Worm (Caenorhabditis elegans): ENCODE measurements around the gene gon-1.

The gon-1 gene

DNA sequence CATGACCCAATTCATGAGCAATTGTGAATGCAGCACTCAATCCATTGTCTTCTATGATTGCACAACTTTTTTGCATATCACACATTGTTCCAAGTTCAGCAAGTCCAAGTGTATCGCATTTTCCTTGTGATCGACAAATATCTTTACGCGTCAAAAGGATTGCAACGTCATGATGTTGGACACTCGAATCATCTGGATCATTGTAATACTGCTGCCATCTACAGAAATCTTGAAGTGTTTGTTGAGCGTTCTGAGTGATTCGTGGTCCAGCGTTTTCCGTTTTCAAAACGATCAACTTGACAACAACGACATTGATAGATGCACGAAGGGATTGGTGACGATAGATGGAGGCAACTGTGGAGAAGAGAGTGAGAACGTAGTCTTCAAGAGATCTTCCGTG is 10.0 kb downstream of the gon-1 start:
- 0 out of 2 replicates have a peak, but pooled peaks have one; percentile 15 for TF ChIP-seq madf-3 (GFP tag; IDR thresholded peaks at IDR 0.05)
- no peak for TF ChIP-seq ztf-25 (GFP tag; IDR thresholded peaks at IDR 0.05)

DNA sequence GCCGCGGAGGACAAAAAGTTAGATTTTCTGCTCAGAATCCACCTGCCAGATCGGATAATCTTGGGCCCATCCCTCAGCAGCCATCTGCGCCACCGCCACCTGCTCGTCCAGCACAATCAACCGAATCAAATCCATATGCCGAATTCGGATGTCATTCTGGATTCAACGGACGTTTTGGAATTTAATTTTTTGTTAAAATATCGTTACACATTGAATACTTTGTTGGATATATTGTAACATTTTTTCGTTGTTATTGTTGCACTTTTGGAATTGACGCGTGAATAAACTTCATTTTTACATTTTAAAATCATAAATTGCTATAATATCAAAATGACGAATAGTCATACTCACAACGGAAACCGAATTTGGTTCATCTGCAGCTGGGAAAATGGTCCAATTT is 19.7 kb downstream of the gon-1 start, which contains the start of gene spe-29:
Gene spe-29, plus strand, starts transcription at position 301 of the 400 bp plus-strand sequence.
- TF ChIP-seq Y95B8A.8 (GFP tag; IDR thresholded peaks at IDR 0.05) = no peak

DNA sequence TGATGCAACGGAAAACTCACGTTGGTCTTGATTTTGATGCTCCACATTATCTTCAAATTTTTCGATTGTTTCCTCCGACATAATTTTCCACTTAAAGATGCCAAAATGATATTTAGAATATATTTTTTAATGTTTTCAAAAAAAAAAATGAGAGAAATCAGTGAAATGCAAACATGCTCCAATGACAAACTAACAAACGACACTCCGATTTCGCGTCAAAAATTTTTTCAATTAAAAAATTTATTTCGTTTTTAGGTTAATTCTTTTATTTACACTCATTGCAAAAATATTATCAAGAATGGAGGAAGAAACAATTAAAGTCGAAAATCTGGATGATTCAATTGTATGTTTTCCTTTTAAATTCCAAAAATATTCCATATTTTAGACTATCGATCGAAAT is 21.2 kb downstream of the gon-1 start, which contains the start of the genes trmt-10A and F25H8.2:
Gene trmt-10A, minus strand, starts transcription at position 159 of the 400 bp plus-strand sequence.
Gene F25H8.2, plus strand, starts transcription at position 181 of the 400 bp plus-strand sequence.
- TF ChIP-seq mcd-1 (GFP tag; IDR thresholded peaks at IDR 0.05) (peak; percentile 70), lir-1 (GFP tag; conservative IDR thresholded peaks at IDR 0.05) (no peak), attf-3 (GFP tag; conservative IDR thresholded peaks at IDR 0.05) (peak; percentile 76), cebp-1 (GFP tag; IDR thresholded peaks at IDR 0.05) (no peak), cebp-1 (tag; optimal IDR thresholded peaks at IDR 0.05) (no peak), attf-5 (GFP tag; optimal IDR thresholded peaks at IDR 0.05) (peak; percentile 54)

- TF ChIP-seq mel-28 (tag; optimal IDR thresholded peaks at IDR 0.05; ENCODE audit: borderline replicate concordance) = no peak
- peak; percentile 25 for TF ChIP-seq K12H6.12 (tag; optimal IDR thresholded peaks at IDR 0.05)
Measured at ce11 chrIV:9928180-9928896, 24.9 kb downstream of the gon-1 start, which contains the start of gene dur-1. TSS of gene dur-1 (minus strand) at chrIV:9928230.

DNA sequence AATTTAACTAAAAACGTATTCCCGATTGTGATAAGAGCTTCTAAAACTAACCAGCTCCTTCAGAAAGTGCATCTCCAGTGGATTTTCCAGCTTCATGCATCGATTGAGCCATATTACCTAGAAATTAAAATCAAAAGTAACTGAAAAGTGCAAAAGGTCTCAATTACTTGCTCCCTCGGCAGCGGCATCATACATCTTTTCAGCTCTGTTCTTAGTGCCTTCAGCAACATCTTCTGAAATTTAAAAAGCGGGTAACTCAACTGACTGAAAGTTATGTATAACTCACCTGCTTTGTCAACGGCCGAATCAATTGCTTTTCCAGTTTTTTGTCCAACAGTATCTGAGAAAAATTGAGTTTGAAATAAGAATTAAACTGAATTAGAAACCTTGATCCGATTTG is 28.8 kb downstream of the gon-1 start:
- TF ChIP-seq hmg-1.2 (GFP tag; IDR thresholded peaks at IDR 0.05) (no peak), unc-130 (GFP tag; optimal IDR thresholded peaks at IDR 0.05) (no peak), F57C9.4 (tag; optimal IDR thresholded peaks at IDR 0.05) (no peak), egrh-3 (GFP tag; IDR thresholded peaks at IDR 0.05) (no peak), mcd-1 (GFP tag; IDR thresholded peaks at IDR 0.05) (no peak), C06A6.2 (GFP tag; conservative IDR thresholded peaks at IDR 0.05) (no peak), lin-26 (GFP tag; IDR thresholded peaks at IDR 0.05) (no peak), sdz-38 (tag; optimal IDR thresholded peaks at IDR 0.05) (no peak), ztf-26 (tag; optimal IDR thresholded peaks at IDR 0.05) (no peak)

- TF ChIP-seq egrh-3 (GFP tag; IDR thresholded peaks at IDR 0.05) (no peak), cebp-1 (GFP tag; IDR thresholded peaks at IDR 0.05) (no peak), cebp-1 (tag; optimal IDR thresholded peaks at IDR 0.05) (no peak), F10E7.11 (tag; optimal IDR thresholded peaks at IDR 0.05) (no peak), B0019.2 (GFP tag; conservative IDR thresholded peaks at IDR 0.05) (no peak), nhr-120 (GFP tag; IDR thresholded peaks at IDR 0.05) (no peak), ZK185.1 (tag; optimal IDR thresholded peaks at IDR 0.05; ENCODE audit: poor library complexity, severe bottlenecking) (no peak), B0261.1 (tag; optimal IDR thresholded peaks at IDR 0.05) (no peak), repo-1 (tag; optimal IDR thresholded peaks at IDR 0.05) (no peak), ztf-26 (tag; optimal IDR thresholded peaks at IDR 0.05) (no peak), hlh-26 (GFP tag; conservative IDR thresholded peaks at IDR 0.05) (no peak)
Measured at ce11 chrIV:9920426-9920825, 32.8 kb downstream of the gon-1 start.

- TF ChIP-seq fkh-3 (tag; optimal IDR thresholded peaks at IDR 0.05) = no peak
- no peak for TF ChIP-seq mxl-1 (tag; optimal IDR thresholded peaks at IDR 0.05)
- TF ChIP-seq ZK185.1 (tag; optimal IDR thresholded peaks at IDR 0.05; ENCODE audit: poor library complexity, severe bottlenecking) = no peak
- TF ChIP-seq F49E8.2 (tag; optimal IDR thresholded peaks at IDR 0.05; ENCODE audit: insufficient read depth) = no peak
- no peak for TF ChIP-seq ceh-58 (GFP tag; IDR thresholded peaks at IDR 0.05)
- no peak for TF ChIP-seq hlh-26 (GFP tag; conservative IDR thresholded peaks at IDR 0.05)
- no peak for TF ChIP-seq Y67H2A.10 (GFP tag; conservative IDR thresholded peaks at IDR 0.05)
- TF ChIP-seq snpc-4 (GFP tag; optimal IDR thresholded peaks at IDR 0.05) = no peak
- TF ChIP-seq snpc-4 (tag; optimal IDR thresholded peaks at IDR 0.05) = no peak
- TF ChIP-seq rpc-1 (optimal IDR thresholded peaks at IDR 0.05) = no peak
- no peak for TF ChIP-seq rpc-1 (tag; optimal IDR thresholded peaks at IDR 0.05)
- no peak for TF ChIP-seq nhr-80 (tag; optimal IDR thresholded peaks at IDR 0.05)
- TF ChIP-seq Y53F4B.3 (GFP tag; IDR thresholded peaks at IDR 0.05) = no peak
- TF ChIP-seq lin-54 (GFP tag; optimal IDR thresholded peaks at IDR 0.05) = no peak
- TF ChIP-seq egl-18 (GFP tag; IDR thresholded peaks at IDR 0.05) = no peak
Measured at ce11 chrIV:9918021-9918420, 35.2 kb downstream of the gon-1 start.
